Fruit fly (Drosophila melanogaster): ENCODE results near the gene LanB2.

dm6 chr3L:9569194-9569593, 45.5 kb upstream of the LanB2 start:
- TF ChIP-seq Dfd (GFP tag; optimal IDR thresholded peaks at IDR 0.05) (no peak), Mio (GFP tag; optimal IDR thresholded peaks at IDR 0.05) (no peak), pan (optimal IDR thresholded peaks at IDR 0.05) (no peak), HLH106 (tag; optimal IDR thresholded peaks at IDR 0.05) (no peak)
